Worm (Caenorhabditis elegans) whole organism, young adult: ENCODE results near the gene R08F11.1.
A peak's percentile ranks its signal among the peaks of the same experiment; 100 is the strongest.

Experiments
- B0019.2 ChIP-seq: fragments of 200-800 bp; sonication (Bioruptor generic); conservative IDR thresholded peaks from 2 replicates; pipeline ENCODE4 v1.3.6; 2022; ENCODE audit warnings: missing genetic modification reagents, missing genetic modification characterization, missing compliant biosample characterization
- C17E4.6 ChIP-seq: fragments of 200-800 bp; sonication (Bioruptor generic); IDR thresholded peaks from 2 replicates; pipeline ENCODE4 v1.3.6; 2022; ENCODE audit warnings: missing genetic modification reagents, missing genetic modification characterization, missing compliant biosample characterization
- F22D6.2 ChIP-seq: sonication (generic microtip); optimal IDR thresholded peaks from 2 replicates; lab custom pipeline; 2016; ENCODE audit warnings: mild to moderate bottlenecking, missing genetic modification characterization, missing compliant biosample characterization
- Y53G8AR.9 ChIP-seq: fragments of 200-800 bp; sonication (Bioruptor generic); conservative IDR thresholded peaks from 2 replicates; pipeline ENCODE4 v1.3.6; 2022; ENCODE audit warnings: missing genetic modification reagents, missing genetic modification characterization, missing compliant biosample characterization
- Y56A3A.18 ChIP-seq: fragments of 200-800 bp; sonication (Bioruptor generic); IDR thresholded peaks from 2 replicates; pipeline ENCODE4 v1.3.6; 2022; ENCODE audit warnings: missing genetic modification reagents, missing genetic modification characterization, missing compliant biosample characterization
- akir-1 ChIP-seq: fragments of 200-800 bp; sonication (Bioruptor generic); optimal IDR thresholded peaks from 2 replicates; lab custom pipeline; 2018; ENCODE audit warnings: mild to moderate bottlenecking, missing genetic modification characterization, moderate library complexity, missing compliant biosample characterization
- aptf-2 ChIP-seq: fragments of 200-800 bp; sonication (Bioruptor generic); conservative IDR thresholded peaks from 2 replicates; pipeline ENCODE4 v1.3.6; 2022; ENCODE audit warnings: missing genetic modification reagents, missing genetic modification characterization, missing compliant biosample characterization
- atf-7 ChIP-seq: sonication (generic microtip); optimal IDR thresholded peaks from 2 replicates; lab custom pipeline; 2017; ENCODE audit warnings: mild to moderate bottlenecking, missing genetic modification characterization, missing compliant biosample characterization
- attf-5 ChIP-seq: fragments of 200-800 bp; sonication (Bioruptor generic); optimal IDR thresholded peaks from 2 replicates; lab custom pipeline; 2018; ENCODE audit warnings: mild to moderate bottlenecking, missing genetic modification characterization, missing compliant biosample characterization
- cebp-1 ChIP-seq, 2 experiments: fragments of 200-800 bp in 1 of 2; sonication (Bioruptor generic) in 1 of 2; sonication (generic microtip) in 1 of 2; IDR thresholded peaks in 1 of 2; optimal IDR thresholded peaks in 1 of 2; 2 replicates each; pipeline versions ENCODE4 v1.3.6 to Lab custom; 2017 to 2022; ENCODE audit warnings: missing compliant biosample characterization in 2 of 2, missing genetic modification characterization in 2 of 2, mild to moderate bottlenecking in 1 of 2, missing genetic modification reagents in 1 of 2, moderate library complexity in 1 of 2
- ceh-40 ChIP-seq: fragments of 200-800 bp; sonication (Bioruptor generic); IDR thresholded peaks from 2 replicates; pipeline ENCODE4 v1.3.6; 2022; ENCODE audit warnings: missing genetic modification characterization, missing compliant biosample characterization
- ceh-79 ChIP-seq: sonication (generic microtip); optimal IDR thresholded peaks from 2 replicates; lab custom pipeline; 2017; ENCODE audit warnings: mild to moderate bottlenecking, missing genetic modification characterization, missing compliant biosample characterization
- ceh-91 ChIP-seq: fragments of 200-800 bp; sonication (Bioruptor generic); IDR thresholded peaks from 2 replicates; pipeline ENCODE4 v1.3.6; 2022; ENCODE audit warnings: missing genetic modification reagents, missing genetic modification characterization, missing compliant biosample characterization
- die-1 ChIP-seq: sonication (generic microtip); optimal IDR thresholded peaks from 2 replicates; lab custom pipeline; 2016; ENCODE audit warnings: missing genotype, mild to moderate bottlenecking, missing genetic modification characterization, missing compliant biosample characterization
- dpff-1 ChIP-seq: sonication (generic microtip); optimal IDR thresholded peaks from 2 replicates; lab custom pipeline; 2017; ENCODE audit warnings: mild to moderate bottlenecking, missing genetic modification characterization, missing compliant biosample characterization
- efl-1 ChIP-seq: fragments of 150-350 bp; optimal IDR thresholded peaks from 2 replicates; lab custom pipeline; 2014; ENCODE audit warnings: missing biosample characterization, missing genetic modification reagents, missing genetic modification characterization
- ekl-4 ChIP-seq: fragments of 200-800 bp; sonication (Bioruptor generic); IDR thresholded peaks from 2 replicates; pipeline ENCODE4 v1.3.6; 2022; ENCODE audit warnings: missing genetic modification reagents, missing genetic modification characterization, missing compliant biosample characterization
- hmg-1.2 ChIP-seq: fragments of 200-800 bp; sonication (Bioruptor generic); IDR thresholded peaks from 2 replicates; pipeline ENCODE4 v1.3.6; 2022; ENCODE audit warnings: missing genetic modification reagents, missing genetic modification characterization, missing compliant biosample characterization
- let-607 ChIP-seq, 2 experiments: fragments of 200-800 bp in 1 of 2; sonication (Bioruptor generic) in 1 of 2; sonication (generic microtip) in 1 of 2; optimal IDR thresholded peaks; 2 replicates each; lab custom pipeline; 2016 to 2018; ENCODE audit warnings: mild to moderate bottlenecking in 2 of 2, missing compliant biosample characterization in 2 of 2, missing genetic modification characterization in 2 of 2, moderate library complexity in 2 of 2, missing genotype in 1 of 2
- lin-26 ChIP-seq: fragments of 200-800 bp; sonication (Bioruptor generic); IDR thresholded peaks from 2 replicates; pipeline ENCODE4 v1.3.6; 2022; ENCODE audit warnings: missing genetic modification reagents, missing genetic modification characterization, missing compliant biosample characterization
- lsy-27 ChIP-seq: sonication (generic microtip); optimal IDR thresholded peaks from 2 replicates; lab custom pipeline; 2017; ENCODE audit warnings: missing genetic modification characterization, mild to moderate bottlenecking, missing compliant biosample characterization, antibody characterized with exemption, missing genotype, borderline replicate concordance; ENCODE audit not compliant: insufficient read depth
- madf-6 ChIP-seq: fragments of 200-800 bp; sonication (Bioruptor generic); IDR thresholded peaks from 2 replicates; pipeline ENCODE4 v1.3.6; 2022; ENCODE audit warnings: missing genetic modification reagents, missing genetic modification characterization, missing compliant biosample characterization
- madf-8 ChIP-seq: fragments of 200-800 bp; sonication (Bioruptor generic); conservative IDR thresholded peaks from 2 replicates; pipeline ENCODE4 v1.3.6; 2022; ENCODE audit warnings: missing genetic modification reagents, missing genetic modification characterization, missing compliant biosample characterization
- mel-28 ChIP-seq: sonication (generic microtip); optimal IDR thresholded peaks from 2 replicates; lab custom pipeline; 2016; ENCODE audit warnings: borderline replicate concordance, mild to moderate bottlenecking, missing genetic modification characterization, missing compliant biosample characterization
- mes-4 ChIP-seq: sonication (generic microtip); optimal IDR thresholded peaks from 2 replicates; lab custom pipeline; 2016; ENCODE audit warnings: missing genotype, missing genetic modification characterization, missing compliant biosample characterization
- nfya-1 ChIP-seq: sonication (generic microtip); optimal IDR thresholded peaks from 2 replicates; lab custom pipeline; 2017; ENCODE audit warnings: antibody characterized with exemption, missing compliant biosample characterization, missing genetic modification characterization, borderline replicate concordance; ENCODE audit not compliant: insufficient read depth
- nhr-120 ChIP-seq: fragments of 200-800 bp; sonication (Bioruptor generic); IDR thresholded peaks from 2 replicates; pipeline ENCODE4 v1.3.6; 2022; ENCODE audit warnings: missing genetic modification characterization, missing compliant biosample characterization
- nhr-27 ChIP-seq: fragments of 200-800 bp; sonication (Bioruptor generic); optimal IDR thresholded peaks from 2 replicates; lab custom pipeline; 2018; ENCODE audit warnings: mild to moderate bottlenecking, missing genetic modification characterization, moderate library complexity, missing compliant biosample characterization
- nhr-80 ChIP-seq: sonication (generic microtip); optimal IDR thresholded peaks from 2 replicates; lab custom pipeline; 2016; ENCODE audit warnings: missing genetic modification characterization, missing compliant biosample characterization
- nhr-90 ChIP-seq: sonication (generic microtip); optimal IDR thresholded peaks from 2 replicates; lab custom pipeline; 2016; ENCODE audit warnings: missing genotype, mild to moderate bottlenecking, missing genetic modification characterization, missing compliant biosample characterization
- pbrm-1 ChIP-seq: fragments of 200-800 bp; sonication (Bioruptor generic); IDR thresholded peaks from 2 replicates; pipeline ENCODE4 v1.3.6; 2022; ENCODE audit warnings: missing genetic modification reagents, missing genetic modification characterization, missing compliant biosample characterization
- rec-8 ChIP-seq, 2 experiments: sonication (generic microtip); optimal IDR thresholded peaks; 2 replicates each; lab custom pipeline; 2016; ENCODE audit warnings: mild to moderate bottlenecking in 2 of 2, missing genetic modification characterization in 2 of 2, missing genetic modification reagents in 2 of 2, missing genotype in 2 of 2, missing biosample characterization in 1 of 2, missing compliant biosample characterization in 1 of 2, moderate library complexity in 1 of 2
- rpc-1 ChIP-seq, 2 experiments: fragments of 150-350 bp in 1 of 2; sonication (generic microtip) in 1 of 2; optimal IDR thresholded peaks; 2 replicates each; lab custom pipeline; 2014 to 2018; ENCODE audit warnings: missing biosample characterization in 1 of 2, missing genetic modification characterization in 1 of 2, missing genetic modification reagents in 1 of 2, missing genotype in 1 of 2
- tbp1 ChIP-seq: fragments of 200-800 bp; sonication (Bioruptor generic); optimal IDR thresholded peaks from 2 replicates; lab custom pipeline; 2018; ENCODE audit warnings: mild to moderate bottlenecking, missing genetic modification characterization, missing compliant biosample characterization
- xnd-1 ChIP-seq: sonication (generic microtip); optimal IDR thresholded peaks from 2 replicates; lab custom pipeline; 2016; ENCODE audit warnings: missing genotype, missing genetic modification reagents, missing genetic modification characterization, missing compliant biosample characterization
- zfh-2 ChIP-seq: fragments of 200-800 bp; sonication (Bioruptor generic); conservative IDR thresholded peaks from 2 replicates; pipeline ENCODE4 v1.3.6; 2022; ENCODE audit warnings: missing genetic modification reagents, missing genetic modification characterization, missing compliant biosample characterization
- ztf-22 ChIP-seq: fragments of 200-800 bp; sonication (Bioruptor generic); optimal IDR thresholded peaks from 2 replicates; lab custom pipeline; 2018; ENCODE audit warnings: mild to moderate bottlenecking, missing genetic modification characterization, moderate library complexity, missing compliant biosample characterization
- ztf-25 ChIP-seq: fragments of 200-800 bp; sonication (Bioruptor generic); IDR thresholded peaks from 2 replicates; pipeline ENCODE4 v1.3.6; 2022; ENCODE audit warnings: missing genetic modification reagents, missing genetic modification characterization, missing compliant biosample characterization
- ztf-26 ChIP-seq: sonication (generic microtip); optimal IDR thresholded peaks from 2 replicates; lab custom pipeline; 2017; ENCODE audit warnings: missing genetic modification characterization, missing compliant biosample characterization
- ztf-28 ChIP-seq: fragments of 200-800 bp; sonication (Bioruptor generic); IDR thresholded peaks from 2 replicates; pipeline ENCODE4 v1.3.6; 2022; ENCODE audit warnings: missing genetic modification reagents, missing genetic modification characterization, missing compliant biosample characterization
- ztf-6 ChIP-seq: fragments of 200-800 bp; sonication (Bioruptor generic); IDR thresholded peaks from 2 replicates; pipeline ENCODE4 v1.3.6; 2022; ENCODE audit warnings: missing genetic modification reagents, missing genetic modification characterization, missing compliant biosample characterization

R08F11.1 gene

ce11 chrV:3788538-3788937 is 4.5 kb upstream of the R08F11.1 start:
- TF ChIP-seq ztf-26 (tag; lab: Kevin White, UChicago), result no peak
- no peak for TF ChIP-seq mes-4 (tag; lab: Kevin White, UChicago)
- TF ChIP-seq die-1 (tag; lab: Kevin White, UChicago), result no peak
- TF ChIP-seq nhr-27 (tag; lab: Kevin White, UChicago), result no peak
- TF ChIP-seq ztf-28, result no peak
- no peak for TF ChIP-seq aptf-2 (GFP tag; lab: Robert Waterston, UW)
- no peak for TF ChIP-seq rec-8 (tag; optimal IDR thresholded peaks at IDR 0.05; lab: Kevin White, UChicago)
- no peak for TF ChIP-seq akir-1 (GFP tag; lab: Kevin White, UChicago)
- TF ChIP-seq B0019.2 (GFP tag; lab: Robert Waterston, UW), result no peak
- TF ChIP-seq lin-26 (GFP tag; lab: Robert Waterston, UW), result no peak
- no peak for TF ChIP-seq F22D6.2 (tag; lab: Kevin White, UChicago)

ce11 chrV:3776946-3777345 is 7.1 kb downstream of the R08F11.1 start:
- peak; percentile 24 for TF ChIP-seq ztf-22 (GFP tag; lab: Kevin White, UChicago)
- TF ChIP-seq ekl-4 (GFP tag; lab: Robert Waterston, UW), result 0 out of 2 replicates have a peak, but pooled peaks have one; percentile 41
- TF ChIP-seq dpff-1 (tag; lab: Kevin White, UChicago), result no peak
- peak; percentile 74 for TF ChIP-seq nhr-80 (tag; lab: Kevin White, UChicago)
- no peak for TF ChIP-seq C17E4.6
- TF ChIP-seq cebp-1 (GFP tag; IDR thresholded peaks at IDR 0.05; lab: Robert Waterston, UW), result no peak
- peak; percentile 27 for TF ChIP-seq cebp-1 (tag; optimal IDR thresholded peaks at IDR 0.05; lab: Kevin White, UChicago)
- peak; percentile 53; the same call in 1 of the 2 replicates for TF ChIP-seq hmg-1.2
- TF ChIP-seq atf-7 (tag; lab: Kevin White, UChicago), result no peak
- TF ChIP-seq mel-28 (tag; lab: Kevin White, UChicago), result no peak
- TF ChIP-seq rpc-1 (optimal IDR thresholded peaks at IDR 0.05; lab: Kevin White, UChicago), result no peak
- TF ChIP-seq rpc-1 (tag; optimal IDR thresholded peaks at IDR 0.05; lab: Kevin White, UChicago), result no peak
- no peak for TF ChIP-seq ceh-40 (GFP tag; lab: Robert Waterston, UW)

ce11 chrV:3776086-3776589 is 7.9 kb downstream of the R08F11.1 start, which contains the start of gene cysl-3:
TSS of gene cysl-3 (minus strand) at chrV:3776136.
- TF ChIP-seq nhr-120 (GFP tag; lab: Robert Waterston, UW), result no peak
- TF ChIP-seq let-607 (tag; optimal IDR thresholded peaks at IDR 0.05; lab: Kevin White, UChicago), result no peak
- no peak for TF ChIP-seq attf-5 (GFP tag; lab: Kevin White, UChicago)
- no peak for TF ChIP-seq nfya-1 (tag; lab: Kevin White, UChicago)
- TF ChIP-seq Y56A3A.18 (GFP tag; lab: Robert Waterston, UW), result no peak
- no peak for TF ChIP-seq ceh-91 (GFP tag; lab: Robert Waterston, UW)
- no peak for TF ChIP-seq ceh-79 (tag; lab: Kevin White, UChicago)
- TF ChIP-seq zfh-2 (GFP tag; lab: Robert Waterston, UW), result no peak
- no peak for TF ChIP-seq C17E4.6
- no peak for TF ChIP-seq nhr-90 (tag; lab: Kevin White, UChicago)
- 0 out of 2 replicates have a peak, but pooled peaks have one; percentile 18 for TF ChIP-seq Y53G8AR.9 (GFP tag; lab: Robert Waterston, UW)
- TF ChIP-seq ztf-6 (GFP tag; lab: Robert Waterston, UW), result no peak
- TF ChIP-seq hmg-1.2, result no peak
- no peak for TF ChIP-seq xnd-1 (tag; lab: Kevin White, UChicago)
- TF ChIP-seq pbrm-1 (GFP tag; lab: Robert Waterston, UW), result no peak
- no peak for TF ChIP-seq lsy-27
- no peak for TF ChIP-seq tbp1 (GFP tag; lab: Kevin White, UChicago)
- TF ChIP-seq ztf-25 (GFP tag; lab: Robert Waterston, UW), result no peak
- TF ChIP-seq madf-8 (GFP tag; lab: Robert Waterston, UW), result peak; percentile 65
- peak; percentile 85 for TF ChIP-seq madf-6 (GFP tag; lab: Robert Waterston, UW)
- TF ChIP-seq efl-1, result peak; percentile 62
